Worm (Caenorhabditis elegans): ENCODE data around the gene srr-4.

The srr-4 gene

ce11 chrV:4987097-4987496, 31.9 kb upstream of the srr-4 start, which contains the start of gene ncx-8:
ncx-8 (minus strand) TSS chrV:4987197.
- TF ChIP-seq hlh-1 (tag; optimal IDR thresholded peaks at IDR 0.05) (no peak), nhr-76 (tag; optimal IDR thresholded peaks at IDR 0.05) (no peak), snpc-4 (tag; optimal IDR thresholded peaks at IDR 0.05) (no peak), nhr-2 (tag; optimal IDR thresholded peaks at IDR 0.05) (no peak), cnd-1 (tag; optimal IDR thresholded peaks at IDR 0.05) (no peak), ces-1 (GFP tag; optimal IDR thresholded peaks at IDR 0.05) (no peak), pha-4 (tag; optimal IDR thresholded peaks at IDR 0.05) (no peak), M03D4.4 (tag; optimal IDR thresholded peaks at IDR 0.05) (no peak), nhr-237 (tag; optimal IDR thresholded peaks at IDR 0.05) (no peak), bed-3 (GFP tag; optimal IDR thresholded peaks at IDR 0.05) (no peak), ceh-43 (GFP tag; optimal IDR thresholded peaks at IDR 0.05) (no peak), unc-120 (tag; optimal IDR thresholded peaks at IDR 0.05; ENCODE audit: poor library complexity, severe bottlenecking) (no peak), ceh-83 (GFP tag; optimal IDR thresholded peaks at IDR 0.05) (no peak), mab-5 (tag; optimal IDR thresholded peaks at IDR 0.05) (no peak), elt-3 (tag; optimal IDR thresholded peaks at IDR 0.05) (no peak), nhr-12 (tag; optimal IDR thresholded peaks at IDR 0.05) (no peak)

- no peak for TF ChIP-seq snpc-4 (tag; optimal IDR thresholded peaks at IDR 0.05)
- no peak for TF ChIP-seq ztf-11 (tag; optimal IDR thresholded peaks at IDR 0.05)
- TF ChIP-seq mep-1 (tag; optimal IDR thresholded peaks at IDR 0.05) = no peak
- TF ChIP-seq nhr-12 (tag; optimal IDR thresholded peaks at IDR 0.05) = no peak
- TF ChIP-seq nhr-28 (tag; optimal IDR thresholded peaks at IDR 0.05) = no peak
- TF ChIP-seq pha-4 (tag; optimal IDR thresholded peaks at IDR 0.05) = no peak
- TF ChIP-seq zip-8 (tag; optimal IDR thresholded peaks at IDR 0.05) = no peak
- no peak for TF ChIP-seq unc-120 (tag; optimal IDR thresholded peaks at IDR 0.05; ENCODE audit: poor library complexity, severe bottlenecking)
- no peak for TF ChIP-seq mls-2 (tag; optimal IDR thresholded peaks at IDR 0.05)
- no peak for TF ChIP-seq ceh-39 (tag; optimal IDR thresholded peaks at IDR 0.05)
- no peak for TF ChIP-seq M03D4.4 (tag; optimal IDR thresholded peaks at IDR 0.05)
These were observed 23.9 kb upstream of the srr-4 start, which contains the start of gene ncx-9 for ce11 chrV:4995155-4995554. ncx-9 (minus strand) TSS chrV:4995255.

ce11 chrV:5000406-5000805, 18.6 kb upstream of the srr-4 start, which contains the start of gene ugt-7:
ugt-7 (minus strand) TSS chrV:5000566.
- TF ChIP-seq unc-120 (tag; optimal IDR thresholded peaks at IDR 0.05; ENCODE audit: poor library complexity, severe bottlenecking) (no peak), ceh-39 (tag; optimal IDR thresholded peaks at IDR 0.05) (no peak), ceh-83 (GFP tag; optimal IDR thresholded peaks at IDR 0.05) (no peak), mep-1 (tag; optimal IDR thresholded peaks at IDR 0.05) (no peak), lin-13 (tag; optimal IDR thresholded peaks at IDR 0.05) (no peak), ceh-43 (GFP tag; optimal IDR thresholded peaks at IDR 0.05) (no peak), blmp-1 (tag; optimal IDR thresholded peaks at IDR 0.05) (no peak), cnd-1 (tag; optimal IDR thresholded peaks at IDR 0.05) (no peak), bed-3 (GFP tag; optimal IDR thresholded peaks at IDR 0.05) (no peak), nhr-237 (tag; optimal IDR thresholded peaks at IDR 0.05) (no peak), nhr-28 (tag; optimal IDR thresholded peaks at IDR 0.05) (no peak), sptf-1 (tag; optimal IDR thresholded peaks at IDR 0.05) (no peak), ces-1 (GFP tag; optimal IDR thresholded peaks at IDR 0.05) (no peak), lin-32 (GFP tag; optimal IDR thresholded peaks at IDR 0.05) (no peak), tbx-8 (GFP tag; optimal IDR thresholded peaks at IDR 0.05) (no peak), mab-5 (tag; optimal IDR thresholded peaks at IDR 0.05) (no peak), unc-39 (tag; optimal IDR thresholded peaks at IDR 0.05) (no peak), elt-1 (tag; optimal IDR thresholded peaks at IDR 0.05; ENCODE audit: borderline replicate concordance, insufficient read depth) (no peak)

ce11 chrV:5001386-5001785, 17.6 kb upstream of the srr-4 start, which contains the start of gene srr-8:
srr-8 (plus strand) TSS chrV:5001686.
- TF ChIP-seq mls-2 (tag; optimal IDR thresholded peaks at IDR 0.05) = no peak
- TF ChIP-seq elt-3 (tag; optimal IDR thresholded peaks at IDR 0.05) = no peak
- TF ChIP-seq unc-62 (GFP tag; optimal IDR thresholded peaks at IDR 0.05) = no peak
- no peak for TF ChIP-seq sem-2 (GFP tag; optimal IDR thresholded peaks at IDR 0.05)
- no peak for TF ChIP-seq unc-120 (tag; optimal IDR thresholded peaks at IDR 0.05; ENCODE audit: poor library complexity, severe bottlenecking)
- no peak for TF ChIP-seq blmp-1 (tag; optimal IDR thresholded peaks at IDR 0.05)
- TF ChIP-seq cnd-1 (tag; optimal IDR thresholded peaks at IDR 0.05) = no peak
- no peak for TF ChIP-seq ces-1 (GFP tag; optimal IDR thresholded peaks at IDR 0.05)
- TF ChIP-seq nhr-76 (tag; optimal IDR thresholded peaks at IDR 0.05) = no peak
- no peak for TF ChIP-seq lin-32 (GFP tag; optimal IDR thresholded peaks at IDR 0.05)
- TF ChIP-seq ceh-43 (GFP tag; optimal IDR thresholded peaks at IDR 0.05) = no peak
- TF ChIP-seq pha-4 (tag; optimal IDR thresholded peaks at IDR 0.05) = no peak
- TF ChIP-seq lin-13 (tag; optimal IDR thresholded peaks at IDR 0.05) = no peak
- TF ChIP-seq nhr-2 (tag; optimal IDR thresholded peaks at IDR 0.05) = no peak
- TF ChIP-seq drap-1 (GFP tag; optimal IDR thresholded peaks at IDR 0.05) = no peak
- no peak for TF ChIP-seq ztf-11 (tag; optimal IDR thresholded peaks at IDR 0.05)
- no peak for TF ChIP-seq nhr-12 (tag; optimal IDR thresholded peaks at IDR 0.05)
- no peak for TF ChIP-seq sptf-1 (tag; optimal IDR thresholded peaks at IDR 0.05)
- TF ChIP-seq zip-8 (tag; optimal IDR thresholded peaks at IDR 0.05) = no peak
- TF ChIP-seq ham-2 (GFP tag; optimal IDR thresholded peaks at IDR 0.05) = no peak
